Fruit fly (Drosophila melanogaster) whole organism, wandering third instar larva: ENCODE data around the gene CG43203.

Experiments
- Abd-B ChIP-seq: fragments of >200 bp; optimal IDR thresholded peaks from 2 replicates; lab custom pipeline; 2017; ENCODE audit warnings: missing biosample characterization, missing genetic modification characterization
- Dfd ChIP-seq: fragments of >200 bp; optimal IDR thresholded peaks from 2 replicates; lab custom pipeline; 2017; ENCODE audit warnings: missing biosample characterization, missing genetic modification characterization
- GATAd ChIP-seq: sonication (Bioruptor generic); optimal IDR thresholded peaks from 2 replicates; lab custom pipeline; 2016; ENCODE audit warnings: missing biosample characterization, missing genetic modification characterization
- HLH106 ChIP-seq: fragments of 200-800 bp; optimal IDR thresholded peaks from 3 replicates; lab custom pipeline; 2019; ENCODE audit warnings: missing biosample characterization, mild to moderate bottlenecking, missing genetic modification characterization, moderate library complexity
- Hnf4 ChIP-seq: fragments of 200-800 bp; sonication (Bioruptor generic); optimal IDR thresholded peaks from 2 replicates; lab custom pipeline; 2016; ENCODE audit warnings: missing biosample characterization, mild to moderate bottlenecking, missing genetic modification characterization
- Myc ChIP-seq: fragments of >200 bp; optimal IDR thresholded peaks from 2 replicates; lab custom pipeline; 2017
- Rel ChIP-seq, 2 experiments: fragments of 200-800 bp; sonication (Bioruptor generic) in 1 of 2; optimal IDR thresholded peaks; 2 replicates in 1 of 2; 3 replicates in 1 of 2; lab custom pipeline; 2016 to 2019; ENCODE audit warnings: mild to moderate bottlenecking in 2 of 2, missing biosample characterization in 2 of 2, missing genetic modification characterization in 2 of 2, moderate library complexity in 1 of 2
- Sp1 ChIP-seq: fragments of 200-800 bp; sonication (Bioruptor generic); optimal IDR thresholded peaks from 3 replicates; lab custom pipeline; 2019; ENCODE audit warnings: missing biosample characterization, mild to moderate bottlenecking, missing genetic modification characterization, moderate library complexity
- br ChIP-seq: fragments of 200-800 bp; sonication (Bioruptor generic); optimal IDR thresholded peaks from 2 replicates; lab custom pipeline; 2016; ENCODE audit warnings: missing biosample characterization, missing genetic modification characterization
- brk ChIP-seq: fragments of 200-800 bp; sonication (Bioruptor generic); optimal IDR thresholded peaks from 2 replicates; lab custom pipeline; 2016; ENCODE audit warnings: missing biosample characterization, mild to moderate bottlenecking, missing genetic modification characterization
- ey ChIP-seq: fragments of 200-800 bp; sonication (Bioruptor generic); optimal IDR thresholded peaks from 2 replicates; lab custom pipeline; 2016; ENCODE audit warnings: missing biosample characterization, missing genetic modification characterization
- pan ChIP-seq: fragments of >200 bp; optimal IDR thresholded peaks from 2 replicates; lab custom pipeline; 2017
- sage ChIP-seq: fragments of 200-800 bp; sonication (Bioruptor generic); optimal IDR thresholded peaks from 2 replicates; lab custom pipeline; 2016; ENCODE audit warnings: missing biosample characterization, mild to moderate bottlenecking, missing genetic modification characterization
- tai ChIP-seq: sonication (Bioruptor generic); optimal IDR thresholded peaks from 2 replicates; lab custom pipeline; 2016; ENCODE audit warnings: missing biosample characterization, missing genetic modification characterization
- woc ChIP-seq: sonication (Bioruptor generic); optimal IDR thresholded peaks from 2 replicates; lab custom pipeline; 2016; ENCODE audit warnings: missing biosample characterization, mild to moderate bottlenecking, missing genetic modification characterization

CG43203 gene

dm6 chr3R:19403096-19403515 lies 49.3 kb downstream of the CG43203 start, which contains the start of the genes Ino80 and Aptx (continued):
- TF ChIP-seq GATAd (GFP tag; lab: Kevin White, UChicago) = peak; percentile 87
- TF ChIP-seq Hnf4 (GFP tag; lab: Kevin White, UChicago) = peak; percentile 94
- no peak for TF ChIP-seq Rel (GFP tag; optimal IDR thresholded peaks at IDR 0.05; lab: Kevin White, UChicago)
- TF ChIP-seq Rel (tag; optimal IDR thresholded peaks at IDR 0.05; lab: Kevin White, UChicago) = no peak
- TF ChIP-seq brk (GFP tag; lab: Kevin White, UChicago) = peak; percentile 95
- peak; percentile 92 for TF ChIP-seq br (GFP tag; lab: Kevin White, UChicago)
- TF ChIP-seq Sp1 = peak; percentile 86
- TF ChIP-seq Myc (lab: Kevin White, UChicago) = peak; percentile 21
- no peak for TF ChIP-seq pan (lab: Kevin White, UChicago)
- TF ChIP-seq, all 38 proteins: peak for 27

DNA sequence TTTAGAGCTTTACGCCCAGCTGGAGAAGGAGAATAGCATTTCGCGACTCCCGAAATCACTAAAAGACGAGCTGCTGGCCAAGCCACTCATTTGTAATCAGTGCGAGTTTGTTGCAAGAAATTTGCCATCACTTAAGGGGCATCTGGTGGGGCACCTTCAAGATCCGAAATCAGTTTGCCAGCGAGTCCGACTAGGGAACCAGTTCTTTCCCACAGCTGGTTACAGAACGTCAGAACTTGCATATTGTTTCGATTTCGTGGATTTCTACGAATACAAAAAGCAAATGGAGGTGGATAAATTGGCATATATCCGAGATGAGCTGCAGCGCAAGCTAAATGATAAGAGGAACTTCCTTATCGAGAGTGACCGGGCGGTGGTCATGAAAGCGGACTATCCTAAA lies 50.4 kb downstream of the CG43203 start:
- no peak for TF ChIP-seq br (GFP tag; lab: Kevin White, UChicago)
- TF ChIP-seq tai (GFP tag; lab: Kevin White, UChicago) = no peak
- no peak for TF ChIP-seq HLH106 (tag; lab: Kevin White, UChicago)
- no peak for TF ChIP-seq Abd-B (GFP tag; lab: Kevin White, UChicago)
- TF ChIP-seq ey (GFP tag; lab: Kevin White, UChicago) = no peak
- TF ChIP-seq sage (GFP tag; lab: Kevin White, UChicago) = no peak
- TF ChIP-seq woc (GFP tag; lab: Kevin White, UChicago) = no peak
- no peak for TF ChIP-seq Dfd (GFP tag; lab: Kevin White, UChicago)
- TF ChIP-seq brk (GFP tag; lab: Kevin White, UChicago) = no peak
